Worm (Caenorhabditis elegans) whole organism, young adult: ENCODE measurements around the gene lig-1.

Experiments used
- B0261.1 ChIP-seq: sonication (generic microtip); optimal IDR thresholded peaks from 2 replicates; lab custom pipeline; 2016; ENCODE audit warnings: mild to moderate bottlenecking, missing genetic modification characterization, moderate library complexity, missing compliant biosample characterization
- B0336.3 ChIP-seq: fragments of 200-800 bp; sonication (Bioruptor generic); IDR thresholded peaks from 2 replicates; pipeline ENCODE4 v1.3.6; 2022; ENCODE audit warnings: missing genetic modification characterization, missing compliant biosample characterization
- C06A6.2 ChIP-seq: fragments of 200-800 bp; sonication (Bioruptor generic); conservative IDR thresholded peaks from 2 replicates; pipeline ENCODE4 v1.3.6; 2022; ENCODE audit warnings: missing genetic modification characterization, missing compliant biosample characterization
- C17E4.6 ChIP-seq: fragments of 200-800 bp; sonication (Bioruptor generic); IDR thresholded peaks from 2 replicates; pipeline ENCODE4 v1.3.6; 2022; ENCODE audit warnings: missing genetic modification reagents, missing genetic modification characterization, missing compliant biosample characterization
- F22D6.2 ChIP-seq: sonication (generic microtip); optimal IDR thresholded peaks from 2 replicates; lab custom pipeline; 2016; ENCODE audit warnings: mild to moderate bottlenecking, missing genetic modification characterization, missing compliant biosample characterization
- F23B12.7 ChIP-seq: sonication (generic microtip); optimal IDR thresholded peaks from 2 replicates; lab custom pipeline; 2017; ENCODE audit warnings: missing genetic modification characterization, mild to moderate bottlenecking, missing compliant biosample characterization, antibody characterized with exemption, moderate library complexity; ENCODE audit not compliant: insufficient read depth
- F52B5.7 ChIP-seq: sonication (generic microtip); optimal IDR thresholded peaks from 2 replicates; lab custom pipeline; 2016; ENCODE audit warnings: mild to moderate bottlenecking, missing genetic modification characterization, missing compliant biosample characterization
- F55B11.4 ChIP-seq: sonication (generic microtip); optimal IDR thresholded peaks from 2 replicates; lab custom pipeline; 2016; ENCODE audit warnings: missing compliant biosample characterization, missing genetic modification characterization, borderline replicate concordance; ENCODE audit not compliant: insufficient read depth
- F57A8.1 ChIP-seq: fragments of 200-800 bp; sonication (Bioruptor generic); optimal IDR thresholded peaks from 2 replicates; lab custom pipeline; 2018; ENCODE audit warnings: mild to moderate bottlenecking, missing genetic modification characterization, moderate library complexity, missing compliant biosample characterization
- F57C9.4 ChIP-seq: sonication (generic microtip); optimal IDR thresholded peaks from 2 replicates; lab custom pipeline; 2017; ENCODE audit warnings: mild to moderate bottlenecking, missing genetic modification characterization, missing compliant biosample characterization
- Y53F4B.3 ChIP-seq: fragments of 200-800 bp; sonication (Bioruptor generic); IDR thresholded peaks from 2 replicates; pipeline ENCODE4 v1.3.6; 2022; ENCODE audit warnings: missing genetic modification reagents, missing genetic modification characterization, missing compliant biosample characterization
- ZK185.1 ChIP-seq: sonication (generic microtip); optimal IDR thresholded peaks from 2 replicates; lab custom pipeline; 2016; ENCODE audit warnings: mild to moderate bottlenecking, missing genetic modification characterization, missing compliant biosample characterization; ENCODE audit not compliant: poor library complexity, severe bottlenecking
- aptf-2 ChIP-seq: fragments of 200-800 bp; sonication (Bioruptor generic); conservative IDR thresholded peaks from 2 replicates; pipeline ENCODE4 v1.3.6; 2022; ENCODE audit warnings: missing genetic modification reagents, missing genetic modification characterization, missing compliant biosample characterization
- aptf-3 ChIP-seq: fragments of 200-800 bp; sonication (Bioruptor generic); IDR thresholded peaks from 2 replicates; pipeline ENCODE4 v1.3.6; 2022; ENCODE audit warnings: missing genetic modification characterization, missing compliant biosample characterization
- attf-5 ChIP-seq: fragments of 200-800 bp; sonication (Bioruptor generic); optimal IDR thresholded peaks from 2 replicates; lab custom pipeline; 2018; ENCODE audit warnings: mild to moderate bottlenecking, missing genetic modification characterization, missing compliant biosample characterization
- bed-1 ChIP-seq: fragments of 200-800 bp; sonication (Bioruptor generic); IDR thresholded peaks from 2 replicates; pipeline ENCODE4 v1.3.6; 2022; ENCODE audit warnings: missing genetic modification reagents, missing genetic modification characterization, missing compliant biosample characterization
- ceh-100 ChIP-seq: fragments of 200-800 bp; sonication (Bioruptor generic); IDR thresholded peaks from 2 replicates; pipeline ENCODE4 v1.3.6; 2022; ENCODE audit warnings: missing genetic modification reagents, missing genetic modification characterization, missing compliant biosample characterization
- ceh-27 ChIP-seq: fragments of 200-800 bp; sonication (Bioruptor generic); optimal IDR thresholded peaks from 2 replicates; lab custom pipeline; 2018; ENCODE audit warnings: mild to moderate bottlenecking, missing genetic modification characterization, moderate library complexity, missing compliant biosample characterization
- ceh-58 ChIP-seq: fragments of 200-800 bp; sonication (Bioruptor generic); IDR thresholded peaks from 2 replicates; pipeline ENCODE4 v1.3.6; 2022; ENCODE audit warnings: missing genetic modification characterization, missing compliant biosample characterization
- die-1 ChIP-seq: sonication (generic microtip); optimal IDR thresholded peaks from 2 replicates; lab custom pipeline; 2016; ENCODE audit warnings: missing genotype, mild to moderate bottlenecking, missing genetic modification characterization, missing compliant biosample characterization
- egrh-3 ChIP-seq: fragments of 200-800 bp; sonication (Bioruptor generic); IDR thresholded peaks from 2 replicates; pipeline ENCODE4 v1.3.6; 2022; ENCODE audit warnings: missing genetic modification reagents, missing genetic modification characterization, missing compliant biosample characterization
- ets-4 ChIP-seq: fragments of 200-800 bp; sonication (Bioruptor generic); optimal IDR thresholded peaks from 2 replicates; lab custom pipeline; 2018; ENCODE audit warnings: mild to moderate bottlenecking, missing genetic modification characterization, missing compliant biosample characterization
- hlh-26 ChIP-seq: fragments of 200-800 bp; sonication (Bioruptor generic); conservative IDR thresholded peaks from 2 replicates; pipeline ENCODE4 v1.3.6; 2022; ENCODE audit warnings: missing genetic modification reagents, missing genetic modification characterization, missing compliant biosample characterization
- hmg-20 ChIP-seq: fragments of 200-800 bp; sonication (Bioruptor generic); IDR thresholded peaks from 2 replicates; pipeline ENCODE4 v1.3.6; 2022; ENCODE audit warnings: missing genetic modification reagents, missing genetic modification characterization, missing compliant biosample characterization
- let-526 ChIP-seq: fragments of 200-800 bp; sonication (Bioruptor generic); IDR thresholded peaks from 2 replicates; pipeline ENCODE4 v1.3.6; 2022; ENCODE audit warnings: missing genetic modification reagents, missing genetic modification characterization, missing compliant biosample characterization
- lin-54 ChIP-seq: fragments of 200-800 bp; sonication (Bioruptor generic); optimal IDR thresholded peaks from 2 replicates; lab custom pipeline; 2018; ENCODE audit warnings: mild to moderate bottlenecking, missing genetic modification characterization, missing compliant biosample characterization
- lir-1 ChIP-seq: fragments of 200-800 bp; sonication (Bioruptor generic); conservative IDR thresholded peaks from 2 replicates; pipeline ENCODE4 v1.3.6; 2022; ENCODE audit warnings: missing genetic modification reagents, missing genetic modification characterization, missing compliant biosample characterization
- lsy-27 ChIP-seq: sonication (generic microtip); optimal IDR thresholded peaks from 2 replicates; lab custom pipeline; 2017; ENCODE audit warnings: missing genetic modification characterization, mild to moderate bottlenecking, missing compliant biosample characterization, antibody characterized with exemption, missing genotype, borderline replicate concordance; ENCODE audit not compliant: insufficient read depth
- madf-10 ChIP-seq: sonication (generic microtip); optimal IDR thresholded peaks from 2 replicates; lab custom pipeline; 2016; ENCODE audit warnings: mild to moderate bottlenecking, missing genetic modification characterization, missing compliant biosample characterization
- madf-6 ChIP-seq: fragments of 200-800 bp; sonication (Bioruptor generic); IDR thresholded peaks from 2 replicates; pipeline ENCODE4 v1.3.6; 2022; ENCODE audit warnings: missing genetic modification reagents, missing genetic modification characterization, missing compliant biosample characterization
- mes-4 ChIP-seq: sonication (generic microtip); optimal IDR thresholded peaks from 2 replicates; lab custom pipeline; 2016; ENCODE audit warnings: missing genotype, missing genetic modification characterization, missing compliant biosample characterization
- mxl-1 ChIP-seq: sonication (generic microtip); optimal IDR thresholded peaks from 2 replicates; lab custom pipeline; 2016; ENCODE audit warnings: missing genetic modification characterization, missing compliant biosample characterization
- nfya-2 ChIP-seq: fragments of 200-800 bp; sonication (Bioruptor generic); IDR thresholded peaks from 2 replicates; pipeline ENCODE4 v1.3.6; 2022; ENCODE audit warnings: missing genetic modification reagents, missing genetic modification characterization, missing compliant biosample characterization
- nfyb-1 ChIP-seq: fragments of 200-800 bp; sonication (Bioruptor generic); IDR thresholded peaks from 2 replicates; pipeline ENCODE4 v1.3.6; 2022; ENCODE audit warnings: missing genetic modification reagents, missing genetic modification characterization, missing compliant biosample characterization
- pha-4 ChIP-seq: fragments of 150-350 bp; sonication (generic microtip); optimal IDR thresholded peaks from 2 replicates; lab custom pipeline; 2014; ENCODE audit warnings: missing biosample characterization, missing genetic modification reagents, missing genetic modification characterization
- rec-8 ChIP-seq, 2 experiments: sonication (generic microtip); optimal IDR thresholded peaks; 2 replicates each; lab custom pipeline; 2016; ENCODE audit warnings: mild to moderate bottlenecking in 2 of 2, missing genetic modification characterization in 2 of 2, missing genetic modification reagents in 2 of 2, missing genotype in 2 of 2, missing biosample characterization in 1 of 2, missing compliant biosample characterization in 1 of 2, moderate library complexity in 1 of 2
- sdz-38 ChIP-seq: sonication (generic microtip); optimal IDR thresholded peaks from 2 replicates; lab custom pipeline; 2016; ENCODE audit warnings: missing genotype, missing genetic modification characterization, missing compliant biosample characterization
- snpc-3.4 ChIP-seq: sonication (generic microtip); optimal IDR thresholded peaks from 2 replicates; lab custom pipeline; 2017; ENCODE audit warnings: missing genetic modification characterization, mild to moderate bottlenecking, missing compliant biosample characterization, antibody characterized with exemption, moderate library complexity, missing genotype, missing genetic modification reagents
- tbp1 ChIP-seq: fragments of 200-800 bp; sonication (Bioruptor generic); optimal IDR thresholded peaks from 2 replicates; lab custom pipeline; 2018; ENCODE audit warnings: mild to moderate bottlenecking, missing genetic modification characterization, missing compliant biosample characterization
- tbx-9 ChIP-seq: sonication (generic microtip); optimal IDR thresholded peaks from 2 replicates; lab custom pipeline; 2016; ENCODE audit warnings: borderline replicate concordance, missing genetic modification characterization, inconsistent platforms, missing compliant biosample characterization
- tlf-1 ChIP-seq: fragments of 200-800 bp; sonication (Bioruptor generic); optimal IDR thresholded peaks from 2 replicates; lab custom pipeline; 2018; ENCODE audit warnings: mild to moderate bottlenecking, missing genetic modification characterization, missing compliant biosample characterization
- unc-130 ChIP-seq: sonication (generic microtip); optimal IDR thresholded peaks from 2 replicates; lab custom pipeline; 2016; ENCODE audit warnings: missing genetic modification reagents, missing genetic modification characterization, missing compliant biosample characterization
- zim-3 ChIP-seq: sonication (generic microtip); optimal IDR thresholded peaks from 2 replicates; lab custom pipeline; 2017; ENCODE audit warnings: mild to moderate bottlenecking, missing genetic modification characterization, moderate library complexity, missing compliant biosample characterization
- ztf-22 ChIP-seq: fragments of 200-800 bp; sonication (Bioruptor generic); optimal IDR thresholded peaks from 2 replicates; lab custom pipeline; 2018; ENCODE audit warnings: mild to moderate bottlenecking, missing genetic modification characterization, moderate library complexity, missing compliant biosample characterization
- ztf-6 ChIP-seq: fragments of 200-800 bp; sonication (Bioruptor generic); IDR thresholded peaks from 2 replicates; pipeline ENCODE4 v1.3.6; 2022; ENCODE audit warnings: missing genetic modification reagents, missing genetic modification characterization, missing compliant biosample characterization

lig-1 gene

ce11 chrV:10795494-10795893 lies 18.4 kb upstream of the lig-1 start, which contains the start of gene D1054.19:
Gene D1054.19, plus strand, starts transcription at chrV:10795794.
- TF ChIP-seq nfyb-1 (GFP tag; lab: Robert Waterston, UW) (no peak), let-526 (GFP tag; lab: Robert Waterston, UW) (no peak), die-1 (tag; lab: Kevin White, UChicago) (no peak), ceh-27 (no peak), F55B11.4 (tag; lab: Kevin White, UChicago) (no peak), ceh-58 (GFP tag; lab: Robert Waterston, UW) (no peak), aptf-3 (no peak)
- TF ChIP-seq, all 124 proteins: peak for 0

- TF ChIP-seq hlh-26 (GFP tag; lab: Robert Waterston, UW), result no peak
- no peak for TF ChIP-seq mxl-1 (tag; lab: Kevin White, UChicago)
- TF ChIP-seq F57C9.4 (tag; lab: Kevin White, UChicago), result no peak
- no peak for TF ChIP-seq F22D6.2 (tag; lab: Kevin White, UChicago)
- no peak for TF ChIP-seq egrh-3
- no peak for TF ChIP-seq nfya-2 (GFP tag; lab: Robert Waterston, UW)
- no peak for TF ChIP-seq ets-4
- TF ChIP-seq lsy-27 (tag; lab: Kevin White, UChicago), result no peak
- TF ChIP-seq F57A8.1 (GFP tag; lab: Kevin White, UChicago), result no peak
- no peak for TF ChIP-seq lin-54
- no peak for TF ChIP-seq unc-130 (GFP tag; lab: Kevin White, UChicago)
- TF ChIP-seq aptf-2 (GFP tag; lab: Robert Waterston, UW), result no peak
These were observed 15.8 kb upstream of the lig-1 start, which contains the start of gene srh-184 for ce11 chrV:10798090-10798489. Gene srh-184, minus strand, starts transcription at chrV:10798190.

ce11 chrV:10801154-10801553 lies 12.8 kb upstream of the lig-1 start, which contains the start of gene D1054.18:
Gene D1054.18, minus strand, starts transcription at chrV:10801198.
- TF ChIP-seq ztf-22 (GFP tag; lab: Kevin White, UChicago) (peak; percentile 41), madf-6 (GFP tag; lab: Robert Waterston, UW) (no peak), tlf-1 (no peak), C06A6.2 (GFP tag; lab: Robert Waterston, UW) (no peak), attf-5 (no peak), snpc-3.4 (tag; lab: Kevin White, UChicago) (no peak), hmg-20 (no peak), bed-1 (GFP tag; lab: Robert Waterston, UW) (no peak), zim-3 (tag; lab: Kevin White, UChicago) (no peak), mes-4 (no peak), sdz-38 (tag; lab: Kevin White, UChicago) (no peak), ceh-100 (GFP tag; lab: Robert Waterston, UW) (no peak), B0336.3 (no peak), ZK185.1 (tag; lab: Kevin White, UChicago) (no peak), tbp1 (GFP tag; lab: Kevin White, UChicago) (peak; percentile 13), unc-130 (GFP tag; lab: Kevin White, UChicago) (no peak), F23B12.7 (tag; lab: Kevin White, UChicago) (no peak), rec-8 (tag; optimal IDR thresholded peaks at IDR 0.05; lab: Kevin White, UChicago) (no peak), ztf-6 (no peak), madf-10 (tag; lab: Kevin White, UChicago) (peak; percentile 13), tbx-9 (tag; lab: Kevin White, UChicago) (no peak), F52B5.7 (tag; lab: Kevin White, UChicago) (no peak), ets-4 (peak; percentile 48), Y53F4B.3 (GFP tag; lab: Robert Waterston, UW) (no peak), B0261.1 (tag; lab: Kevin White, UChicago) (no peak), lir-1 (no peak), pha-4 (peak; percentile 35), C17E4.6 (GFP tag; lab: Robert Waterston, UW) (no peak)
